Worm (Caenorhabditis elegans): Measurements from ENCODE around the gene T01B7.9.

DNA sequence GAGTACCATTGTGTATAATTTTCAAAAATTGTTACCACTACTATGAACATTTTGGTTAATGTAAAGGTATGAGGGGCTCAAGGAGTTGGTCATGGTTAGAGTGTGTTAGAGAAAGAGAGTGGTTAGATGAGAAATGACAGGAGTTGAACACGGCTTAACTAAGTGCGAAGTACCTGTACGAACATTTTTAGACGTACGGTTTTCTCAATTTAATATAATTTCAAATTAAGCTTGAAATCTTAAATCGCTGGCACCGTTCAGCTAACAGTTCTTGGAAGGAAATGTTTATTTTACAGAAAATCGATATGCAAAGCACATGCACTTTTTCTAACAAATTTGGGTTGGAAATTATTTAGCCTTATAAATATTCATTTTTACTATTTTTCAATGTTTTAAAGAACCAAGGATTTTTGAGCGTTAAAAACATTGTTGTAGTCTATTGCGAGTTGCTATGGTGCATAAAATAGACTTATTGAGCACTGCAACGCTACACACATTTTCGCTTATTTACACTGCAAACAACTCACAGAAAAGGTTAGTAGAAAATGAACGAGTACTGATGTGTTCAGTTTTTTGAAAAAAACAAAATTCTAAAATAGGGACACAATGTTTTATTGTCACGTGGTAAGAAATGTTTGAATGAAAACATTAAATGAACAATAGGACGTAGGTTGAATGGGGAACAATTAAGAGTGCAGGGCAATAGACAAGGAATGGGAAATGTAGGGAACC lies 24.8 kb downstream of the T01B7.9 start, which contains the start of gene sphk-1:
- TF ChIP-seq W03F9.2 (tag; optimal IDR thresholded peaks at IDR 0.05), result no peak
- TF ChIP-seq dao-5 (tag; optimal IDR thresholded peaks at IDR 0.05), result no peak
- TF ChIP-seq him-1 (tag; optimal IDR thresholded peaks at IDR 0.05), result no peak

Measured in whole organism, L4/young adult.